Worm (Caenorhabditis elegans) whole organism, L2 larva: ENCODE data around the gene Y14H12B.1.

Source experiments
- R02D3.7 ChIP-seq: fragments of 150-350 bp; optimal IDR thresholded peaks from 2 replicates; lab custom pipeline; 2014; ENCODE audit warnings: missing biosample characterization, missing genetic modification characterization
- elt-3 ChIP-seq: sonication (generic microtip); optimal IDR thresholded peaks from 2 replicates; lab custom pipeline; 2017; ENCODE audit warnings: missing biosample characterization, missing genetic modification characterization
- gmeb-1 ChIP-seq: fragments of 150-350 bp; optimal IDR thresholded peaks from 2 replicates; lab custom pipeline; 2014; ENCODE audit warnings: missing biosample characterization, missing genetic modification characterization
- nhr-77 ChIP-seq: fragments of 150-350 bp; optimal IDR thresholded peaks from 2 replicates; lab custom pipeline; 2014; ENCODE audit warnings: missing biosample characterization, missing genetic modification characterization
- unc-39 ChIP-seq: fragments of 150-350 bp; optimal IDR thresholded peaks from 2 replicates; lab custom pipeline; 2014; ENCODE audit warnings: missing biosample characterization, missing genetic modification characterization
- ztf-4 ChIP-seq: fragments of 150-350 bp; optimal IDR thresholded peaks from 2 replicates; lab custom pipeline; 2014; ENCODE audit warnings: missing biosample characterization, missing genetic modification characterization

ce11 chrII:3947404-3947803 is 13.2 kb downstream of the Y14H12B.1 start:
- TF ChIP-seq elt-3 (tag; lab: Kevin White, UChicago) = no peak
- no peak for TF ChIP-seq ztf-4 (tag; lab: Kevin White, UChicago)
- TF ChIP-seq unc-39 (tag; lab: Kevin White, UChicago) = no peak
- TF ChIP-seq nhr-77 (tag; lab: Kevin White, UChicago) = no peak
- no peak for TF ChIP-seq gmeb-1 (tag; lab: Kevin White, UChicago)
- TF ChIP-seq R02D3.7 (tag; lab: Kevin White, UChicago) = no peak
